Worm (Caenorhabditis elegans): ENCODE results near the gene fust-1.

Gene fust-1

ce11 chrII:7103111-7103510 lies 49.3 kb upstream of the fust-1 start:
- TF ChIP-seq nhr-11 (tag; optimal IDR thresholded peaks at IDR 0.05) (no peak), elt-1 (tag; optimal IDR thresholded peaks at IDR 0.05) (no peak), ceh-9 (tag; optimal IDR thresholded peaks at IDR 0.05) (no peak), mml-1 (tag; optimal IDR thresholded peaks at IDR 0.05) (no peak), snpc-4 (tag; optimal IDR thresholded peaks at IDR 0.05) (no peak), lin-39 (tag; optimal IDR thresholded peaks at IDR 0.05) (no peak), ztf-4 (tag; optimal IDR thresholded peaks at IDR 0.05) (no peak), egl-27 (tag; optimal IDR thresholded peaks at IDR 0.05) (no peak), ztf-11 (tag; optimal IDR thresholded peaks at IDR 0.05) (no peak), skn-1 (tag; optimal IDR thresholded peaks at IDR 0.05) (no peak), hmg-11 (tag; optimal IDR thresholded peaks at IDR 0.05) (no peak), nhr-25 (tag; optimal IDR thresholded peaks at IDR 0.05) (no peak)

- TF ChIP-seq ztf-11 (tag; optimal IDR thresholded peaks at IDR 0.05), result no peak
- TF ChIP-seq elt-2 (tag; optimal IDR thresholded peaks at IDR 0.05), result peak; percentile 41
- no peak for TF ChIP-seq nhr-28 (tag; optimal IDR thresholded peaks at IDR 0.05)
- TF ChIP-seq mdl-1 (tag; optimal IDR thresholded peaks at IDR 0.05), result no peak
- TF ChIP-seq ceh-16 (tag; optimal IDR thresholded peaks at IDR 0.05), result no peak
- TF ChIP-seq ZK546.5 (tag; optimal IDR thresholded peaks at IDR 0.05), result peak; percentile 81
- no peak for TF ChIP-seq fos-1 (tag; optimal IDR thresholded peaks at IDR 0.05)
- TF ChIP-seq nfya-1 (tag; optimal IDR thresholded peaks at IDR 0.05; ENCODE audit: insufficient read depth), result peak; percentile 97
- peak; percentile 73 for TF ChIP-seq pqm-1 (tag; optimal IDR thresholded peaks at IDR 0.05)
- TF ChIP-seq R02D3.7 (tag; optimal IDR thresholded peaks at IDR 0.05), result peak; percentile 79
- peak; percentile 52 for TF ChIP-seq nhr-43 (tag; optimal IDR thresholded peaks at IDR 0.05; ENCODE audit: poor library complexity, severe bottlenecking)
- TF ChIP-seq snpc-4 (tag; optimal IDR thresholded peaks at IDR 0.05), result no peak
- TF ChIP-seq ceh-28 (tag; optimal IDR thresholded peaks at IDR 0.05), result peak; percentile 38
- TF ChIP-seq nhr-76 (tag; optimal IDR thresholded peaks at IDR 0.05), result peak; percentile 16
- TF ChIP-seq nhr-23 (tag; optimal IDR thresholded peaks at IDR 0.05), result peak; percentile 93
- TF ChIP-seq daf-12 (tag; optimal IDR thresholded peaks at IDR 0.05), result no peak
- no peak for TF ChIP-seq aly-2 (tag; optimal IDR thresholded peaks at IDR 0.05)
- TF ChIP-seq mml-1 (tag; optimal IDR thresholded peaks at IDR 0.05), result no peak
- TF ChIP-seq elt-3 (tag; optimal IDR thresholded peaks at IDR 0.05), result no peak
- TF ChIP-seq hmg-11 (tag; optimal IDR thresholded peaks at IDR 0.05), result peak; percentile 24
- peak; percentile 90 for TF ChIP-seq nhr-25 (tag; optimal IDR thresholded peaks at IDR 0.05)
- no peak for TF ChIP-seq sea-2 (GFP tag; optimal IDR thresholded peaks at IDR 0.05)
- TF ChIP-seq ama-1 (optimal IDR thresholded peaks at IDR 0.05), result peak; percentile 46
- peak; percentile 98 for TF ChIP-seq pha-4 (tag; optimal IDR thresholded peaks at IDR 0.05)
- TF ChIP-seq egl-5 (tag; optimal IDR thresholded peaks at IDR 0.05), result peak; percentile 86
- no peak for TF ChIP-seq zag-1 (tag; optimal IDR thresholded peaks at IDR 0.05)
- peak; percentile 36 for TF ChIP-seq skn-1 (tag; optimal IDR thresholded peaks at IDR 0.05)
- peak; percentile 100 for TF ChIP-seq lin-15B (tag; optimal IDR thresholded peaks at IDR 0.05)
- TF ChIP-seq lin-39 (tag; optimal IDR thresholded peaks at IDR 0.05), result peak; percentile 84
- no peak for TF ChIP-seq nhr-67 (tag; optimal IDR thresholded peaks at IDR 0.05)
- peak; percentile 21 for TF ChIP-seq lsy-12 (tag; optimal IDR thresholded peaks at IDR 0.05)
- peak; percentile 68 for TF ChIP-seq jun-1 (tag; optimal IDR thresholded peaks at IDR 0.05)
- no peak for TF ChIP-seq nhr-77 (tag; optimal IDR thresholded peaks at IDR 0.05)
- no peak for TF ChIP-seq nhr-237 (tag; optimal IDR thresholded peaks at IDR 0.05)
- TF ChIP-seq unc-62 (GFP tag; optimal IDR thresholded peaks at IDR 0.05), result no peak
- no peak for TF ChIP-seq ceh-9 (tag; optimal IDR thresholded peaks at IDR 0.05)
- peak; percentile 39 for TF ChIP-seq fkh-10 (GFP tag; optimal IDR thresholded peaks at IDR 0.05)
- no peak for TF ChIP-seq ceh-82 (tag; optimal IDR thresholded peaks at IDR 0.05)
- peak; percentile 25 for TF ChIP-seq nhr-11 (tag; optimal IDR thresholded peaks at IDR 0.05)
Measured at ce11 chrII:7104794-7105613, 47.4 kb upstream of the fust-1 start, which contains the start of the genes farl-11 and rpl-33. Gene farl-11 (minus strand): TSS chrII:7105035. Gene rpl-33 (plus strand): TSS chrII:7105563.
